Fruit fly (Drosophila melanogaster): ENCODE data around the gene CG44362.

- TF ChIP-seq Myc (optimal IDR thresholded peaks at IDR 0.05), result no peak
- no peak for TF ChIP-seq Sin3A (optimal IDR thresholded peaks at IDR 0.05)
- no peak for TF ChIP-seq insv (optimal IDR thresholded peaks at IDR 0.05)
- TF ChIP-seq h (optimal IDR thresholded peaks at IDR 0.05), result no peak
- TF ChIP-seq ttk (optimal IDR thresholded peaks at IDR 0.05), result no peak
Observed at dm6 chr3L:11439570-11439969, 42.2 kb downstream of the CG44362 start.

All from Kc167 (cell line).